Fruit fly (Drosophila melanogaster) whole organism, embryonic: Measurements from ENCODE around the gene Rdh.

Source experiments
- ATbp ChIP-seq: fragments of 200-800 bp; sonication (Bioruptor generic); optimal IDR thresholded peaks from 2 replicates; lab custom pipeline; 2017; ENCODE audit warnings: missing biosample characterization, mild to moderate bottlenecking, missing genetic modification characterization, missing genetic modification reagents
- B-H1 ChIP-seq: fragments of 200-800 bp; sonication (Bioruptor generic); IDR thresholded peaks from 3 replicates; pipeline ENCODE4 v1.3.6; 2022; ENCODE audit warnings: missing biosample characterization, missing genetic modification characterization
- CG10209 ChIP-seq: fragments of 200-800 bp; sonication (Bioruptor generic); optimal IDR thresholded peaks from 3 replicates; lab custom pipeline; 2017; ENCODE audit warnings: missing biosample characterization, mild to moderate bottlenecking, missing genetic modification characterization, missing genetic modification reagents
- CG10267 ChIP-seq: fragments of 200-800 bp; sonication (Bioruptor generic); optimal IDR thresholded peaks from 2 replicates; lab custom pipeline; 2018; ENCODE audit warnings: missing biosample characterization, mild to moderate bottlenecking, missing genetic modification characterization, moderate library complexity
- CG10366 ChIP-seq: fragments of 200-800 bp; sonication (Bioruptor generic); IDR thresholded peaks from 2 replicates; pipeline ENCODE4 v1.3.6; 2022; ENCODE audit warnings: missing biosample characterization, missing genetic modification characterization
- CG13424 ChIP-seq: fragments of 200-800 bp; sonication (Bioruptor generic); optimal IDR thresholded peaks from 2 replicates; lab custom pipeline; 2019; ENCODE audit warnings: missing biosample characterization, mild to moderate bottlenecking, missing genetic modification characterization, moderate library complexity
- CG14667 ChIP-seq: fragments of 200-800 bp; sonication (Bioruptor generic); IDR thresholded peaks from 2 replicates; pipeline ENCODE4 v1.3.6; 2022; ENCODE audit warnings: missing biosample characterization, missing genetic modification characterization
- CG14860 ChIP-seq: fragments of 200-800 bp; sonication (Bioruptor generic); IDR thresholded peaks from 3 replicates; pipeline ENCODE4 v1.3.6; 2022; ENCODE audit warnings: missing biosample characterization, missing genetic modification characterization; ENCODE audit not compliant: partially characterized antibody
- CG1603 ChIP-seq: fragments of 200-800 bp; sonication (Bioruptor generic); optimal IDR thresholded peaks from 2 replicates; lab custom pipeline; 2019; ENCODE audit warnings: missing biosample characterization, mild to moderate bottlenecking, missing genetic modification characterization, moderate library complexity
- CG17568 ChIP-seq: fragments of 200-800 bp; sonication (Bioruptor generic); optimal IDR thresholded peaks from 2 replicates; lab custom pipeline; 2018; ENCODE audit warnings: missing biosample characterization, mild to moderate bottlenecking, missing genetic modification characterization, moderate library complexity
- CG2678 ChIP-seq: fragments of 200-800 bp; sonication (Bioruptor generic); optimal IDR thresholded peaks from 3 replicates; lab custom pipeline; 2019; ENCODE audit warnings: missing biosample characterization, mild to moderate bottlenecking, missing genetic modification characterization, moderate library complexity
- CG2712 ChIP-seq: fragments of 200-800 bp; optimal IDR thresholded peaks from 3 replicates; lab custom pipeline; 2019; ENCODE audit warnings: missing biosample characterization, mild to moderate bottlenecking, missing genetic modification characterization, moderate library complexity
- CG31388 ChIP-seq: fragments of 200-800 bp; sonication (Bioruptor generic); optimal IDR thresholded peaks from 2 replicates; lab custom pipeline; 2016; ENCODE audit warnings: missing biosample characterization, missing genetic modification characterization
- CG32767 ChIP-seq: fragments of 200-800 bp; sonication (Bioruptor generic); IDR thresholded peaks from 2 replicates; pipeline ENCODE4 v1.3.6; 2022; ENCODE audit warnings: missing biosample characterization, missing genetic modification characterization
- CG3281 ChIP-seq: fragments of 200-800 bp; sonication (Bioruptor generic); optimal IDR thresholded peaks from 3 replicates; lab custom pipeline; 2017; ENCODE audit warnings: missing biosample characterization, mild to moderate bottlenecking, missing genetic modification characterization
- CG42726 ChIP-seq: fragments of 200-800 bp; sonication (Bioruptor generic); IDR thresholded peaks from 2 replicates; pipeline ENCODE4 v1.3.6; 2022; ENCODE audit warnings: missing biosample characterization, missing genetic modification characterization; ENCODE audit not compliant: partially characterized antibody
- CG4328 ChIP-seq: fragments of 200-800 bp; sonication (Bioruptor generic); optimal IDR thresholded peaks from 3 replicates; lab custom pipeline; 2017; ENCODE audit warnings: missing biosample characterization, missing genetic modification reagents, missing genetic modification characterization
- CG6254 ChIP-seq: fragments of 200-800 bp; sonication (Bioruptor generic); optimal IDR thresholded peaks from 3 replicates; lab custom pipeline; 2017; ENCODE audit warnings: mild to moderate bottlenecking, missing biosample characterization, missing genetic modification reagents, missing genetic modification characterization
- CG7786 ChIP-seq: fragments of 200-800 bp; sonication (Bioruptor generic); optimal IDR thresholded peaks from 2 replicates; lab custom pipeline; 2016; ENCODE audit warnings: missing biosample characterization, missing genetic modification characterization
- CG8388 ChIP-seq: fragments of 200-800 bp; sonication (Bioruptor generic); optimal IDR thresholded peaks from 2 replicates; lab custom pipeline; 2019; ENCODE audit warnings: missing biosample characterization, mild to moderate bottlenecking, missing genetic modification characterization, moderate library complexity
- CG8765 ChIP-seq: fragments of 200-800 bp; sonication (Bioruptor generic); IDR thresholded peaks from 2 replicates; pipeline ENCODE4 v1.3.6; 2022; ENCODE audit warnings: missing biosample characterization, missing genetic modification characterization
- CG9437 ChIP-seq: fragments of 200-800 bp; sonication (Bioruptor generic); optimal IDR thresholded peaks from 2 replicates; lab custom pipeline; 2018; ENCODE audit warnings: missing biosample characterization, mild to moderate bottlenecking, missing genetic modification characterization
- D ChIP-seq, 2 experiments: fragments of 200-800 bp in 1 of 2; fragments of >200 bp in 1 of 2; sonication (Bioruptor generic) in 1 of 2; optimal IDR thresholded peaks; 2 replicates in 1 of 2; 3 replicates in 1 of 2; lab custom pipeline; 2017; ENCODE audit warnings: mild to moderate bottlenecking in 1 of 2, missing biosample characterization in 1 of 2, missing genetic modification characterization in 1 of 2, missing genetic modification reagents in 1 of 2
- Deaf1 ChIP-seq: fragments of 200-800 bp; optimal IDR thresholded peaks from 3 replicates; lab custom pipeline; 2019; ENCODE audit warnings: missing biosample characterization, mild to moderate bottlenecking, missing genetic modification characterization, moderate library complexity
- Dll ChIP-seq: fragments of 200-800 bp; sonication (Bioruptor generic); IDR thresholded peaks from 4 replicates; pipeline ENCODE4 v1.3.6; 2022; ENCODE audit warnings: missing biosample characterization, missing genetic modification characterization; ENCODE audit not compliant: partially characterized antibody
- Hsf ChIP-seq: fragments of 200-800 bp; sonication (Bioruptor generic); optimal IDR thresholded peaks from 3 replicates; lab custom pipeline; 2016; ENCODE audit warnings: missing biosample characterization, missing genetic modification characterization
- MBD-R2 ChIP-seq: fragments of 200-800 bp; sonication (Bioruptor generic); IDR thresholded peaks from 2 replicates; pipeline ENCODE4 v1.3.6; 2022; ENCODE audit warnings: missing biosample characterization, missing genetic modification characterization
- Mes4 ChIP-seq: fragments of 200-800 bp; sonication (Bioruptor generic); optimal IDR thresholded peaks from 2 replicates; lab custom pipeline; 2016; ENCODE audit warnings: missing biosample characterization, missing genetic modification characterization
- Myb ChIP-seq: fragments of 200-800 bp; sonication (Bioruptor generic); optimal IDR thresholded peaks from 2 replicates; lab custom pipeline; 2016; ENCODE audit warnings: missing biosample characterization, missing genetic modification characterization
- Nf-YC ChIP-seq: fragments of 200-800 bp; optimal IDR thresholded peaks from 3 replicates; lab custom pipeline; 2019; ENCODE audit warnings: missing biosample characterization, mild to moderate bottlenecking, missing genetic modification characterization, moderate library complexity
- Sox102F ChIP-seq: fragments of 200-800 bp; sonication (Bioruptor generic); optimal IDR thresholded peaks from 2 replicates; lab custom pipeline; 2018; ENCODE audit warnings: missing biosample characterization, mild to moderate bottlenecking, missing genetic modification characterization, moderate library complexity
- Sry-δ ChIP-seq: fragments of 200-800 bp; sonication (Bioruptor generic); optimal IDR thresholded peaks from 2 replicates; lab custom pipeline; 2016; ENCODE audit warnings: missing biosample characterization, missing genetic modification characterization
- Usf ChIP-seq: fragments of 200-800 bp; sonication (Bioruptor generic); optimal IDR thresholded peaks from 2 replicates; lab custom pipeline; 2017; ENCODE audit warnings: missing genotype, missing biosample characterization, missing genetic modification characterization
- ara ChIP-seq: fragments of 200-800 bp; sonication (Bioruptor generic); IDR thresholded peaks from 2 replicates; pipeline ENCODE4 v1.3.6; 2022; ENCODE audit warnings: missing biosample characterization, missing genetic modification characterization
- chif ChIP-seq, 2 experiments: fragments of 200-800 bp; sonication (Bioruptor generic); optimal IDR thresholded peaks; 3 replicates each; lab custom pipeline; 2016; ENCODE audit warnings: missing biosample characterization in 2 of 2, missing genetic modification characterization in 2 of 2
- esg ChIP-seq: fragments of 200-800 bp; sonication (Bioruptor generic); conservative IDR thresholded peaks from 2 replicates; pipeline ENCODE4 v1.3.6; 2022; ENCODE audit warnings: missing biosample characterization, missing genetic modification characterization
- ewg ChIP-seq: fragments of 200-800 bp; sonication (Bioruptor generic); optimal IDR thresholded peaks from 3 replicates; lab custom pipeline; 2017; ENCODE audit warnings: mild to moderate bottlenecking, missing biosample characterization, missing genetic modification reagents, missing genetic modification characterization
- fd3F ChIP-seq: fragments of 200-800 bp; sonication (Bioruptor generic); optimal IDR thresholded peaks from 2 replicates; lab custom pipeline; 2018; ENCODE audit warnings: missing biosample characterization, mild to moderate bottlenecking, missing genetic modification characterization, moderate library complexity
- fd96Cb ChIP-seq: fragments of 200-800 bp; sonication (Bioruptor generic); optimal IDR thresholded peaks from 2 replicates; lab custom pipeline; 2018; ENCODE audit warnings: missing biosample characterization, mild to moderate bottlenecking, missing genetic modification characterization, moderate library complexity
- hkb ChIP-seq, 2 experiments: fragments of 200-800 bp in 1 of 2; fragments of >200 bp in 1 of 2; sonication (Bioruptor generic) in 1 of 2; IDR thresholded peaks in 1 of 2; optimal IDR thresholded peaks in 1 of 2; 2 replicates each; pipeline versions ENCODE4 v1.3.6 to Lab custom; 2017 to 2022; ENCODE audit warnings: missing biosample characterization in 1 of 2, missing genetic modification characterization in 1 of 2
- inv ChIP-seq: fragments of 200-800 bp; sonication (Bioruptor generic); IDR thresholded peaks from 2 replicates; pipeline ENCODE4 v1.3.6; 2022; ENCODE audit warnings: missing biosample characterization, missing genetic modification characterization; ENCODE audit not compliant: partially characterized antibody
- jumu ChIP-seq: fragments of 200-800 bp; sonication (Bioruptor generic); optimal IDR thresholded peaks from 3 replicates; lab custom pipeline; 2016; ENCODE audit warnings: missing biosample characterization, missing genetic modification characterization
- pnt ChIP-seq: fragments of 200-800 bp; sonication (Bioruptor generic); optimal IDR thresholded peaks from 3 replicates; lab custom pipeline; 2016; ENCODE audit warnings: missing biosample characterization, missing genetic modification characterization
- sc ChIP-seq, 3 experiments: fragments of >200 bp in 2 of 3; fragments of 200-800 bp in 1 of 3; sonication (Bioruptor generic) in 1 of 3; optimal IDR thresholded peaks; 2 replicates in 2 of 3; 3 replicates in 1 of 3; lab custom pipeline; 2017; ENCODE audit warnings: mild to moderate bottlenecking in 1 of 3, missing biosample characterization in 1 of 3, missing genetic modification characterization in 1 of 3, missing genetic modification reagents in 1 of 3
- shn ChIP-seq: fragments of 200-800 bp; sonication (Bioruptor generic); optimal IDR thresholded peaks from 3 replicates; lab custom pipeline; 2016; ENCODE audit warnings: missing biosample characterization, missing genetic modification characterization
- stwl ChIP-seq: fragments of 200-800 bp; sonication (Bioruptor generic); optimal IDR thresholded peaks from 3 replicates; lab custom pipeline; 2018; ENCODE audit warnings: missing biosample characterization, mild to moderate bottlenecking, missing genetic modification characterization, moderate library complexity
- trem ChIP-seq: fragments of 200-800 bp; optimal IDR thresholded peaks from 3 replicates; lab custom pipeline; 2019; ENCODE audit warnings: missing biosample characterization, mild to moderate bottlenecking, missing genetic modification characterization, moderate library complexity
- usp ChIP-seq: fragments of >200 bp; optimal IDR thresholded peaks from 2 replicates; lab custom pipeline; 2017; ENCODE audit warnings: missing biosample characterization, missing genetic modification characterization
- vvl ChIP-seq: fragments of 200-800 bp; sonication (Bioruptor generic); IDR thresholded peaks from 2 replicates; pipeline ENCODE4 v1.3.6; 2022; ENCODE audit warnings: missing biosample characterization, missing genetic modification characterization

Gene Rdh

dm6 chr3L:3797681-3798080 lies 27.6 kb upstream of the Rdh start (continued):
- no peak for TF ChIP-seq trem
- no peak for TF ChIP-seq CG10267 (tag; lab: Kevin White, UChicago)
- no peak for TF ChIP-seq CG42726
- TF ChIP-seq Hsf (GFP tag; lab: Kevin White, UChicago) = no peak
- no peak for TF ChIP-seq usp (GFP tag; lab: Kevin White, UChicago)
- TF ChIP-seq CG8388 = no peak
- TF ChIP-seq CG14860 (GFP tag; lab: Robert Waterston, UW) = no peak
- no peak for TF ChIP-seq CG32767
- no peak for TF ChIP-seq CG7786 (GFP tag; lab: Kevin White, UChicago)
- no peak for TF ChIP-seq Deaf1
- TF ChIP-seq esg = no peak
- TF ChIP-seq D (optimal IDR thresholded peaks at IDR 0.05; lab: Kevin White, UChicago) = no peak
- no peak for TF ChIP-seq D (GFP tag; optimal IDR thresholded peaks at IDR 0.05; lab: Kevin White, UChicago)
- TF ChIP-seq Dll = no peak
- TF ChIP-seq CG13424 = no peak
- no peak for TF ChIP-seq sc (optimal IDR thresholded peaks at IDR 0.05; lab: Kevin White, UChicago)
- TF ChIP-seq sc (GFP tag; optimal IDR thresholded peaks at IDR 0.05; lab: Kevin White, UChicago) = no peak
- TF ChIP-seq inv (GFP tag; lab: Robert Waterston, UW) = no peak
- TF ChIP-seq Sox102F = peak; percentile 37
- TF ChIP-seq Nf-YC = no peak
- TF ChIP-seq CG17568 (GFP tag; lab: Kevin White, UChicago) = no peak
- TF ChIP-seq stwl (tag; lab: Kevin White, UChicago) = no peak
- TF ChIP-seq Myb (GFP tag; lab: Kevin White, UChicago) = no peak
- TF ChIP-seq CG10209 (GFP tag; lab: Kevin White, UChicago) = no peak
- no peak for TF ChIP-seq pnt (GFP tag; lab: Kevin White, UChicago)
- no peak for TF ChIP-seq CG31388 (GFP tag; lab: Kevin White, UChicago)
- no peak for TF ChIP-seq fd3F
- TF ChIP-seq B-H1 (GFP tag; lab: Robert Waterston, UW) = no peak
- no peak for TF ChIP-seq Mes4
- peak; percentile 2 for TF ChIP-seq ewg (GFP tag; lab: Kevin White, UChicago)
- TF ChIP-seq CG14667 (GFP tag; lab: Robert Waterston, UW) = no peak
- TF ChIP-seq CG2678 (tag; lab: Kevin White, UChicago) = peak; percentile 15
- peak; percentile 45; the same call in 1 of the 2 replicates for TF ChIP-seq vvl (GFP tag; lab: Robert Waterston, UW)
- TF ChIP-seq fd96Cb (tag; lab: Kevin White, UChicago) = no peak
- TF ChIP-seq MBD-R2 (GFP tag; lab: Robert Waterston, UW) = no peak
- TF ChIP-seq CG10366 (GFP tag; lab: Robert Waterston, UW) = no peak
- no peak for TF ChIP-seq Usf (GFP tag; lab: Kevin White, UChicago)
- no peak for TF ChIP-seq shn (GFP tag; lab: Kevin White, UChicago)
- no peak for TF ChIP-seq jumu (GFP tag; lab: Kevin White, UChicago)
- no peak for TF ChIP-seq CG2712 (tag; lab: Kevin White, UChicago)
- no peak for TF ChIP-seq CG3281 (GFP tag; lab: Kevin White, UChicago)
- no peak for TF ChIP-seq ara
- no peak for TF ChIP-seq CG6254
- TF ChIP-seq CG9437 (GFP tag; lab: Kevin White, UChicago) = no peak
- TF ChIP-seq ATbp = no peak
- no peak for TF ChIP-seq chif (GFP tag; optimal IDR thresholded peaks at IDR 0.05; lab: Kevin White, UChicago)
- no peak for TF ChIP-seq hkb (optimal IDR thresholded peaks at IDR 0.05; lab: Kevin White, UChicago)
- TF ChIP-seq hkb (GFP tag; IDR thresholded peaks at IDR 0.05; lab: Robert Waterston, UW) = 0 out of 2 replicates have a peak, but pooled peaks have one; percentile 26
- peak; percentile 28 for TF ChIP-seq CG1603 (tag; lab: Kevin White, UChicago)
- TF ChIP-seq CG4328 (GFP tag; lab: Kevin White, UChicago) = no peak
- TF ChIP-seq CG8765 (GFP tag; lab: Robert Waterston, UW) = no peak
- TF ChIP-seq Sry-δ (GFP tag; lab: Kevin White, UChicago) = no peak
